Fruit fly (Drosophila melanogaster) whole organism, wandering third instar larva: ENCODE data around the gene nAChRbeta3.

Experiments
- CG9705 ChIP-seq: fragments of 200-800 bp; sonication (Bioruptor generic); optimal IDR thresholded peaks from 2 replicates; lab custom pipeline; 2018; ENCODE audit warnings: missing biosample characterization, mild to moderate bottlenecking, missing genetic modification characterization
- Dif ChIP-seq: fragments of 200-275, 200-300 bp; sonication (Bioruptor generic); optimal IDR thresholded peaks from 2 replicates; lab custom pipeline; 2018; ENCODE audit warnings: missing biosample characterization, missing genetic modification characterization; ENCODE audit not compliant: partially characterized antibody
- GATAd ChIP-seq: sonication (Bioruptor generic); optimal IDR thresholded peaks from 2 replicates; lab custom pipeline; 2016; ENCODE audit warnings: missing biosample characterization, missing genetic modification characterization
- Mio ChIP-seq: sonication (Bioruptor generic); optimal IDR thresholded peaks from 2 replicates; lab custom pipeline; 2016; ENCODE audit warnings: missing biosample characterization, missing genetic modification characterization
- Myc ChIP-seq: fragments of >200 bp; optimal IDR thresholded peaks from 2 replicates; lab custom pipeline; 2017
- OdsH ChIP-seq: fragments of 200-800 bp; sonication (Bioruptor generic); optimal IDR thresholded peaks from 2 replicates; lab custom pipeline; 2016; ENCODE audit warnings: missing biosample characterization, mild to moderate bottlenecking, missing genetic modification characterization
- br ChIP-seq: fragments of 200-800 bp; sonication (Bioruptor generic); optimal IDR thresholded peaks from 2 replicates; lab custom pipeline; 2016; ENCODE audit warnings: missing biosample characterization, missing genetic modification characterization
- dl ChIP-seq, 2 experiments: fragments of 175-275, 200-275 bp in 1 of 2; fragments of 200-275 bp in 1 of 2; sonication (Bioruptor generic); optimal IDR thresholded peaks; lab custom pipeline; 2018; ENCODE audit warnings: mild to moderate bottlenecking in 2 of 2, missing biosample characterization in 2 of 2, missing genetic modification characterization in 2 of 2, moderate library complexity in 2 of 2; ENCODE audit not compliant: partially characterized antibody in 2 of 2, insufficient read depth in 1 of 2
- ey ChIP-seq: fragments of 200-800 bp; sonication (Bioruptor generic); optimal IDR thresholded peaks from 2 replicates; lab custom pipeline; 2016; ENCODE audit warnings: missing biosample characterization, missing genetic modification characterization
- jim ChIP-seq: fragments of 175-275, 200-325 bp; sonication (Bioruptor generic); optimal IDR thresholded peaks from 2 replicates; lab custom pipeline; 2016; ENCODE audit warnings: missing biosample characterization, mild to moderate bottlenecking, missing genetic modification characterization
- lola ChIP-seq: fragments of >200 bp; optimal IDR thresholded peaks from 2 replicates; lab custom pipeline; 2017; ENCODE audit warnings: missing biosample characterization, missing genetic modification characterization
- psq ChIP-seq: fragments of 200-800 bp; sonication (Bioruptor generic); optimal IDR thresholded peaks from 3 replicates; lab custom pipeline; 2017; ENCODE audit warnings: missing biosample characterization, mild to moderate bottlenecking, missing genetic modification characterization, moderate library complexity
- rgr ChIP-seq: fragments of 200-800 bp; sonication (Bioruptor generic); optimal IDR thresholded peaks from 3 replicates; lab custom pipeline; 2016; ENCODE audit warnings: missing biosample characterization, mild to moderate bottlenecking, missing genetic modification characterization
- usp ChIP-seq: fragments of >200 bp; optimal IDR thresholded peaks from 2 replicates; lab custom pipeline; 2017; ENCODE audit warnings: missing biosample characterization, missing genetic modification characterization

- TF ChIP-seq Mio (GFP tag; lab: Kevin White, UChicago): no peak
- no peak for TF ChIP-seq psq (GFP tag; lab: Kevin White, UChicago)
- no peak for TF ChIP-seq usp (GFP tag; lab: Kevin White, UChicago)
- no peak for TF ChIP-seq br (GFP tag; lab: Kevin White, UChicago)
- no peak for TF ChIP-seq OdsH (GFP tag; lab: Kevin White, UChicago)
- TF ChIP-seq rgr: no peak
- no peak for TF ChIP-seq lola (GFP tag; lab: Kevin White, UChicago)
- TF ChIP-seq dl (GFP tag; optimal IDR thresholded peaks at IDR 0.05; lab: Kevin White, UChicago; ENCODE audit: insufficient read depth in 1 of 2, partially characterized antibody in 2 of 2): no peak
- TF ChIP-seq GATAd (GFP tag; lab: Kevin White, UChicago): no peak
- TF ChIP-seq ey (GFP tag; lab: Kevin White, UChicago): no peak
- no peak for TF ChIP-seq Dif (GFP tag; lab: Kevin White, UChicago)
- no peak for TF ChIP-seq CG9705 (GFP tag; lab: Kevin White, UChicago)
- no peak for TF ChIP-seq jim (GFP tag; lab: Kevin White, UChicago)
- TF ChIP-seq Myc (lab: Kevin White, UChicago): no peak
Observed at dm6 chr2L:549637-550036, 4.7 kb downstream of the nAChRbeta3 start.
